Worm (Caenorhabditis elegans): ENCODE measurements around the gene C02F5.14.

DNA sequence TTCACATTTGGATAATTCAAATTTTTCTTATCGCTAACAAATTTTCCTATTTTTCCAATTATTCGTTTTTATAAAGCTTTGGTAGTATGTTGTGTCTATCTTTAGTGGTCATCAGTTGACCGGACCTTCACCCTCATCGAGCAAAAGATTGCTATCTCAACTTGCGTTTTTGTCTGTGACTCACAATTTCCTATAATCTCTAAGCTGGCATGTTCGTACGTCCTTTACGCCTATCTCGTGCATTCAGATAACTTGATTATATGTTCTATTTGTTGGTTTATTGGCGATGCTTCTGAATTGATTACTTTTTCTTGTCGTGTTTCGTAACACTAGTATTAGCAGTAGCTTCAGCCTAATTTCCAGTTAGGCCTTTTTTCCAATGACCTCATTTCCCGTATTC, 44.3 kb upstream of the C02F5.14 start:
- no peak for TF ChIP-seq F16B12.6 (tag; optimal IDR thresholded peaks at IDR 0.05)
- no peak for TF ChIP-seq egl-27 (tag; optimal IDR thresholded peaks at IDR 0.05)
- TF ChIP-seq skn-1 (tag; optimal IDR thresholded peaks at IDR 0.05) = no peak

All from whole organism, L1 larva.